Fruit fly (Drosophila melanogaster) whole organism, embryonic: ENCODE data around the gene CG7423.
A peak's percentile ranks its signal among the peaks of the same experiment; 100 is the strongest.

Experiments used
- CG10147 ChIP-seq: fragments of 200-800 bp; sonication (Bioruptor generic); optimal IDR thresholded peaks from 2 replicates; lab custom pipeline; 2019; ENCODE audit warnings: missing biosample characterization, mild to moderate bottlenecking, missing genetic modification characterization, moderate library complexity
- CG11247 ChIP-seq: fragments of 200-800 bp; sonication (Bioruptor generic); IDR thresholded peaks from 2 replicates; pipeline ENCODE4 v1.3.6; 2022; ENCODE audit warnings: missing biosample characterization, missing genetic modification characterization
- CG12236 ChIP-seq: fragments of 200-800 bp; sonication (Bioruptor generic); optimal IDR thresholded peaks from 2 replicates; lab custom pipeline; 2016; ENCODE audit warnings: missing biosample characterization, missing genetic modification characterization
- CG13894 ChIP-seq: fragments of 200-800 bp; sonication (Bioruptor generic); optimal IDR thresholded peaks from 3 replicates; lab custom pipeline; 2018; ENCODE audit warnings: missing biosample characterization, mild to moderate bottlenecking, missing genetic modification characterization, moderate library complexity
- CG14710 ChIP-seq: fragments of 200-800 bp; sonication (Bioruptor generic); optimal IDR thresholded peaks from 3 replicates; lab custom pipeline; 2019; ENCODE audit warnings: missing biosample characterization, mild to moderate bottlenecking, missing genetic modification characterization, moderate library complexity
- CG17186 ChIP-seq: fragments of 200-800 bp; sonication (Bioruptor generic); optimal IDR thresholded peaks from 3 replicates; lab custom pipeline; 2017; ENCODE audit warnings: missing biosample characterization, missing genetic modification reagents, missing genetic modification characterization
- CG18476 ChIP-seq: fragments of 200-800 bp; sonication (Bioruptor generic); optimal IDR thresholded peaks from 2 replicates; lab custom pipeline; 2016; ENCODE audit warnings: missing biosample characterization, mild to moderate bottlenecking, missing genetic modification characterization
- CG32767 ChIP-seq: fragments of 200-800 bp; sonication (Bioruptor generic); IDR thresholded peaks from 2 replicates; pipeline ENCODE4 v1.3.6; 2022; ENCODE audit warnings: missing biosample characterization, missing genetic modification characterization
- CG33557 ChIP-seq: fragments of 200-800 bp; sonication (Bioruptor generic); optimal IDR thresholded peaks from 2 replicates; lab custom pipeline; 2019; ENCODE audit warnings: missing biosample characterization, mild to moderate bottlenecking, missing genetic modification characterization, moderate library complexity
- CG3407 ChIP-seq: fragments of 200-800 bp; sonication (Bioruptor generic); optimal IDR thresholded peaks from 2 replicates; lab custom pipeline; 2018; ENCODE audit warnings: missing biosample characterization, mild to moderate bottlenecking, missing genetic modification characterization
- CG3726 ChIP-seq: fragments of 200-800 bp; sonication (Bioruptor generic); IDR thresholded peaks from 3 replicates; pipeline ENCODE4, ENCODE4 v1.3.6; 2022; ENCODE audit warnings: missing biosample characterization, missing genetic modification characterization
- CG4730 ChIP-seq: fragments of 200-800 bp; sonication (Bioruptor generic); IDR thresholded peaks from 2 replicates; pipeline ENCODE4 v1.3.6; 2022; ENCODE audit warnings: missing biosample characterization, missing genetic modification characterization
- CG7271 ChIP-seq: fragments of 200-800 bp; sonication (Bioruptor generic); optimal IDR thresholded peaks from 2 replicates; lab custom pipeline; 2018; ENCODE audit warnings: missing biosample characterization, mild to moderate bottlenecking, missing genetic modification characterization, moderate library complexity
- CG7357 ChIP-seq: fragments of 200-800 bp; sonication (Bioruptor generic); IDR thresholded peaks from 3 replicates; pipeline ENCODE4 v1.3.6; 2022; ENCODE audit warnings: missing biosample characterization, missing genetic modification characterization
- CG7928 ChIP-seq: fragments of 200-800 bp; sonication (Bioruptor generic); optimal IDR thresholded peaks from 2 replicates; lab custom pipeline; 2017; ENCODE audit warnings: missing biosample characterization, mild to moderate bottlenecking, missing genetic modification characterization
- CG8924 ChIP-seq: fragments of 200-800 bp; optimal IDR thresholded peaks from 3 replicates; lab custom pipeline; 2019; ENCODE audit warnings: missing biosample characterization, mild to moderate bottlenecking, missing genetic modification characterization, moderate library complexity
- CG9876 ChIP-seq: fragments of 200-800 bp; sonication (Bioruptor generic); optimal IDR thresholded peaks from 2 replicates; lab custom pipeline; 2016; ENCODE audit warnings: missing biosample characterization, missing genetic modification characterization
- D19A ChIP-seq: fragments of 200-800 bp; optimal IDR thresholded peaks from 3 replicates; lab custom pipeline; 2019; ENCODE audit warnings: missing biosample characterization, mild to moderate bottlenecking, missing genetic modification characterization, moderate library complexity
- HLHmδ ChIP-seq: fragments of 200-800 bp; sonication (Bioruptor generic); optimal IDR thresholded peaks from 2 replicates; lab custom pipeline; 2018; ENCODE audit warnings: missing biosample characterization, mild to moderate bottlenecking, missing genetic modification characterization, moderate library complexity
- PHDP ChIP-seq: fragments of 200-800 bp; sonication (Bioruptor generic); optimal IDR thresholded peaks from 3 replicates; lab custom pipeline; 2018; ENCODE audit warnings: missing biosample characterization, mild to moderate bottlenecking, missing genetic modification characterization, moderate library complexity
- Rfx ChIP-seq: fragments of 200-800 bp; sonication (Bioruptor generic); IDR thresholded peaks from 2 replicates; pipeline ENCODE4 v1.3.6; 2022; ENCODE audit warnings: missing biosample characterization, missing genetic modification characterization
- Taf1 ChIP-seq: fragments of 200-800 bp; sonication (Bioruptor generic); IDR thresholded peaks from 2 replicates; pipeline ENCODE4 v1.3.6; 2022; ENCODE audit warnings: missing biosample characterization, missing genetic modification characterization
- abd-A ChIP-seq: fragments of 200-800 bp; sonication (Bioruptor generic); optimal IDR thresholded peaks from 3 replicates; lab custom pipeline; 2019; ENCODE audit warnings: missing biosample characterization, mild to moderate bottlenecking, missing genetic modification characterization, moderate library complexity
- bsh ChIP-seq, 2 experiments: fragments of 200-800 bp; sonication (Bioruptor generic); optimal IDR thresholded peaks; 2 replicates each; lab custom pipeline; 2017 to 2018; ENCODE audit warnings: mild to moderate bottlenecking in 2 of 2, missing biosample characterization in 2 of 2, missing genetic modification characterization in 2 of 2, moderate library complexity in 1 of 2
- caup ChIP-seq: fragments of 200-800 bp; sonication (Bioruptor generic); optimal IDR thresholded peaks from 3 replicates; lab custom pipeline; 2017; ENCODE audit warnings: missing biosample characterization, mild to moderate bottlenecking, missing genetic modification characterization, moderate library complexity; ENCODE audit not compliant: severe bottlenecking
- croc ChIP-seq: fragments of 200-800 bp; sonication (Bioruptor generic); conservative IDR thresholded peaks from 3 replicates; pipeline ENCODE4 v1.3.6; 2022; ENCODE audit warnings: missing biosample characterization, missing genetic modification characterization
- dysf ChIP-seq: fragments of 200-800 bp; sonication (Bioruptor generic); IDR thresholded peaks from 3 replicates; pipeline ENCODE4 v1.3.6; 2022; ENCODE audit warnings: missing biosample characterization, missing genetic modification characterization
- exex ChIP-seq: fragments of 200-800 bp; sonication (Bioruptor generic); optimal IDR thresholded peaks from 4 replicates; lab custom pipeline; 2018; ENCODE audit warnings: missing biosample characterization, mild to moderate bottlenecking, missing genetic modification characterization, moderate library complexity
- fd3F ChIP-seq: fragments of 200-800 bp; sonication (Bioruptor generic); optimal IDR thresholded peaks from 2 replicates; lab custom pipeline; 2018; ENCODE audit warnings: missing biosample characterization, mild to moderate bottlenecking, missing genetic modification characterization, moderate library complexity
- hbn ChIP-seq: fragments of 200-800 bp; sonication (Bioruptor generic); IDR thresholded peaks from 2 replicates; pipeline ENCODE4 v1.3.6; 2022; ENCODE audit warnings: missing biosample characterization, missing genetic modification characterization; ENCODE audit not compliant: partially characterized antibody
- kay ChIP-seq: fragments of 200-800 bp; sonication (Bioruptor generic); optimal IDR thresholded peaks from 2 replicates; lab custom pipeline; 2016; ENCODE audit warnings: missing biosample characterization, missing genetic modification characterization
- maf-S ChIP-seq: fragments of 200-800 bp; sonication (Bioruptor generic); optimal IDR thresholded peaks from 2 replicates; lab custom pipeline; 2016; ENCODE audit warnings: missing biosample characterization, missing genetic modification characterization
- nau ChIP-seq: fragments of 200-800 bp; sonication (Bioruptor generic); optimal IDR thresholded peaks from 3 replicates; lab custom pipeline; 2017; ENCODE audit warnings: missing biosample characterization, mild to moderate bottlenecking, missing genetic modification characterization, missing genetic modification reagents
- sc ChIP-seq, 3 experiments: fragments of >200 bp in 2 of 3; fragments of 200-800 bp in 1 of 3; sonication (Bioruptor generic) in 1 of 3; optimal IDR thresholded peaks; 2 replicates in 2 of 3; 3 replicates in 1 of 3; lab custom pipeline; 2017; ENCODE audit warnings: mild to moderate bottlenecking in 1 of 3, missing biosample characterization in 1 of 3, missing genetic modification characterization in 1 of 3, missing genetic modification reagents in 1 of 3
- tgo ChIP-seq: fragments of 200-800 bp; sonication (Bioruptor generic); IDR thresholded peaks from 3 replicates; pipeline ENCODE4 v1.3.6; 2022; ENCODE audit warnings: missing biosample characterization, missing genetic modification characterization
- tin ChIP-seq: fragments of 200-800 bp; sonication (Bioruptor generic); optimal IDR thresholded peaks from 3 replicates; lab custom pipeline; 2016; ENCODE audit warnings: missing biosample characterization, missing genetic modification characterization
- tll ChIP-seq, 2 experiments: fragments of 200-800 bp in 1 of 2; fragments of >200 bp in 1 of 2; sonication (Bioruptor generic) in 1 of 2; optimal IDR thresholded peaks; 2 replicates each; lab custom pipeline; 2017 to 2019; ENCODE audit warnings: missing biosample characterization in 2 of 2, missing genetic modification characterization in 2 of 2, mild to moderate bottlenecking in 1 of 2, moderate library complexity in 1 of 2
- trem ChIP-seq: fragments of 200-800 bp; optimal IDR thresholded peaks from 3 replicates; lab custom pipeline; 2019; ENCODE audit warnings: missing biosample characterization, mild to moderate bottlenecking, missing genetic modification characterization, moderate library complexity

Gene CG7423

dm6 chrX:19106842-19107557 is 23.9 kb upstream of the CG7423 start (continued):
- no peak for TF ChIP-seq CG3726 (GFP tag; lab: Robert Waterston, UW)
- TF ChIP-seq fd3F (GFP tag; lab: Kevin White, UChicago): no peak
- TF ChIP-seq CG32767: no peak
- peak; percentile 19 for TF ChIP-seq CG14710 (tag; lab: Kevin White, UChicago)
- no peak for TF ChIP-seq CG9876 (GFP tag; lab: Kevin White, UChicago)
- TF ChIP-seq caup (GFP tag; lab: Kevin White, UChicago): no peak
- no peak for TF ChIP-seq CG13894 (tag; lab: Kevin White, UChicago)
- no peak for TF ChIP-seq CG12236 (GFP tag; lab: Kevin White, UChicago)
- TF ChIP-seq CG3407 (GFP tag; lab: Kevin White, UChicago): no peak
- no peak for TF ChIP-seq exex (tag; lab: Kevin White, UChicago)
- TF ChIP-seq tin (GFP tag; lab: Kevin White, UChicago): peak; percentile 30
- no peak for TF ChIP-seq CG10147 (GFP tag; lab: Kevin White, UChicago)
- no peak for TF ChIP-seq kay (GFP tag; lab: Kevin White, UChicago)
- TF ChIP-seq Taf1 (GFP tag; lab: Robert Waterston, UW): no peak
- no peak for TF ChIP-seq maf-S (GFP tag; lab: Kevin White, UChicago)
- no peak for TF ChIP-seq CG7928 (GFP tag; lab: Kevin White, UChicago)
- peak; percentile 15 for TF ChIP-seq CG18476 (GFP tag; lab: Kevin White, UChicago)
- peak; percentile 31; the same call in 2 of the 3 replicates for TF ChIP-seq croc
- no peak for TF ChIP-seq HLHmδ
- TF ChIP-seq CG7357 (GFP tag; lab: Robert Waterston, UW): 0 out of 3 replicates have a peak, but pooled peaks have one; percentile 22
- TF ChIP-seq tll (GFP tag; optimal IDR thresholded peaks at IDR 0.05; lab: Kevin White, UChicago): no peak
- peak; percentile 37 for TF ChIP-seq Rfx (GFP tag; lab: Robert Waterston, UW)
- TF ChIP-seq CG8924 (tag; lab: Kevin White, UChicago): peak; percentile 30
- no peak for TF ChIP-seq hbn (GFP tag; lab: Robert Waterston, UW)
- TF ChIP-seq tgo (GFP tag; lab: Robert Waterston, UW): no peak; the same call in 2 of the 3 replicates
- no peak for TF ChIP-seq trem (tag; lab: Kevin White, UChicago)
- no peak for TF ChIP-seq CG17186 (GFP tag; lab: Kevin White, UChicago)
- no peak for TF ChIP-seq CG11247
- TF ChIP-seq CG4730: no peak
- TF ChIP-seq PHDP (tag; lab: Kevin White, UChicago): peak; percentile 42
- no peak for TF ChIP-seq sc (optimal IDR thresholded peaks at IDR 0.05; lab: Kevin White, UChicago)
- no peak for TF ChIP-seq sc (GFP tag; optimal IDR thresholded peaks at IDR 0.05; lab: Kevin White, UChicago)
- no peak for TF ChIP-seq CG7271 (tag; lab: Kevin White, UChicago)
- no peak for TF ChIP-seq CG33557 (GFP tag; lab: Kevin White, UChicago)
- TF ChIP-seq D19A (tag; lab: Kevin White, UChicago): peak; percentile 9
- TF ChIP-seq nau (GFP tag; lab: Kevin White, UChicago): no peak
- TF ChIP-seq abd-A: no peak
- TF ChIP-seq bsh (GFP tag; optimal IDR thresholded peaks at IDR 0.05; lab: Kevin White, UChicago): peak in 1 of 2 experiments; percentile 36
- TF ChIP-seq dysf (GFP tag; lab: Robert Waterston, UW): peak; percentile 65; the same call in 2 of the 3 replicates
